Worm (Caenorhabditis elegans): ENCODE data around the gene gldi-2.

ce11 chrII:6736066-6736465 lies 47.2 kb upstream of the gldi-2 start, which contains the start of gene mrps-18.C:
- TF ChIP-seq aly-1 (tag; optimal IDR thresholded peaks at IDR 0.05), result no peak
- no peak for TF ChIP-seq tbx-11 (GFP tag; IDR thresholded peaks at IDR 0.05)
- no peak for TF ChIP-seq sea-1 (GFP tag; conservative IDR thresholded peaks at IDR 0.05)
- TF ChIP-seq ets-7 (tag; optimal IDR thresholded peaks at IDR 0.05), result no peak
- TF ChIP-seq flt-1 (GFP tag; IDR thresholded peaks at IDR 0.05), result no peak
- TF ChIP-seq ama-1 (optimal IDR thresholded peaks at IDR 0.05), result no peak
- TF ChIP-seq F13C5.2 (tag; optimal IDR thresholded peaks at IDR 0.05), result no peak
- TF ChIP-seq tra-4 (tag; optimal IDR thresholded peaks at IDR 0.05), result no peak
- TF ChIP-seq pes-1 (GFP tag; IDR thresholded peaks at IDR 0.05), result no peak
- TF ChIP-seq ceh-36 (tag; optimal IDR thresholded peaks at IDR 0.05), result no peak
- no peak for TF ChIP-seq hmbx-1 (tag; optimal IDR thresholded peaks at IDR 0.05)
- TF ChIP-seq scrt-1 (GFP tag; IDR thresholded peaks at IDR 0.05), result no peak
- no peak for TF ChIP-seq hnd-1 (tag; optimal IDR thresholded peaks at IDR 0.05)
- no peak for TF ChIP-seq hmg-4 (GFP tag; optimal IDR thresholded peaks at IDR 0.05)

Measured in whole organism, early embryonic.